Fruit fly (Drosophila melanogaster) whole organism, embryonic: ENCODE measurements around the gene Ada2a.

ENCODE experiments used
- Atf-2 ChIP-seq: fragments of 200-800 bp; sonication (Bioruptor generic); optimal IDR thresholded peaks from 2 replicates; lab custom pipeline; 2016; ENCODE audit warnings: missing biosample characterization, missing genetic modification characterization
- Atf3 ChIP-seq: fragments of 200-800 bp; sonication (Bioruptor generic); optimal IDR thresholded peaks from 3 replicates; lab custom pipeline; 2016; ENCODE audit warnings: missing biosample characterization, missing genetic modification characterization
- CG10565 ChIP-seq: fragments of 200-800 bp; sonication (Bioruptor generic); optimal IDR thresholded peaks from 3 replicates; lab custom pipeline; 2016; ENCODE audit warnings: missing biosample characterization, mild to moderate bottlenecking, missing genetic modification characterization
- CG11696 ChIP-seq: fragments of 200-800 bp; sonication (Bioruptor generic); IDR thresholded peaks from 2 replicates; pipeline ENCODE4 v1.3.6; 2022; ENCODE audit warnings: missing biosample characterization, missing genetic modification characterization
- CG13123 ChIP-seq: fragments of 200-800 bp; sonication (Bioruptor generic); optimal IDR thresholded peaks from 2 replicates; lab custom pipeline; 2016; ENCODE audit warnings: missing biosample characterization, missing genetic modification characterization
- CG13287 ChIP-seq: fragments of 200-800 bp; sonication (Bioruptor generic); IDR thresholded peaks from 2 replicates; pipeline ENCODE4 v1.3.6; 2022; ENCODE audit warnings: missing biosample characterization, missing genetic modification characterization; ENCODE audit not compliant: partially characterized antibody
- CG13775 ChIP-seq: fragments of 200-800 bp; sonication (Bioruptor generic); optimal IDR thresholded peaks from 3 replicates; lab custom pipeline; 2017; ENCODE audit warnings: missing biosample characterization, mild to moderate bottlenecking, missing genetic modification characterization
- CG17186 ChIP-seq: fragments of 200-800 bp; sonication (Bioruptor generic); optimal IDR thresholded peaks from 3 replicates; lab custom pipeline; 2017; ENCODE audit warnings: missing biosample characterization, missing genetic modification reagents, missing genetic modification characterization
- CG18011 ChIP-seq: fragments of 200-800 bp; sonication (Bioruptor generic); optimal IDR thresholded peaks from 2 replicates; lab custom pipeline; 2017; ENCODE audit warnings: missing biosample characterization, missing genetic modification characterization, mild to moderate bottlenecking, moderate library complexity, missing genotype
- CG18262 ChIP-seq: fragments of 200-800 bp; optimal IDR thresholded peaks from 3 replicates; lab custom pipeline; 2019; ENCODE audit warnings: missing biosample characterization, mild to moderate bottlenecking, missing genetic modification characterization, moderate library complexity
- CG18764 ChIP-seq: fragments of 200-800 bp; sonication (Bioruptor generic); optimal IDR thresholded peaks from 3 replicates; lab custom pipeline; 2016; ENCODE audit warnings: missing biosample characterization, missing genetic modification characterization
- CG2120 ChIP-seq: fragments of 200-800 bp; sonication (Bioruptor generic); optimal IDR thresholded peaks from 3 replicates; lab custom pipeline; 2016; ENCODE audit warnings: missing biosample characterization, missing genetic modification characterization
- CG3281 ChIP-seq: fragments of 200-800 bp; sonication (Bioruptor generic); optimal IDR thresholded peaks from 3 replicates; lab custom pipeline; 2017; ENCODE audit warnings: missing biosample characterization, mild to moderate bottlenecking, missing genetic modification characterization
- CG34224 ChIP-seq: fragments of 200-800 bp; sonication (Bioruptor generic); IDR thresholded peaks from 3 replicates; pipeline ENCODE4 v1.3.6; 2022; ENCODE audit warnings: missing biosample characterization, missing genetic modification characterization; ENCODE audit not compliant: partially characterized antibody
- CG6175 ChIP-seq: fragments of 200-800 bp; sonication (Bioruptor generic); IDR thresholded peaks from 3 replicates; pipeline ENCODE4 v1.3.6; 2022; ENCODE audit warnings: missing biosample characterization, missing genetic modification characterization
- CG7839 ChIP-seq: fragments of 200-800 bp; sonication (Bioruptor generic); optimal IDR thresholded peaks from 3 replicates; lab custom pipeline; 2018; ENCODE audit warnings: missing biosample characterization, mild to moderate bottlenecking, missing genetic modification characterization, moderate library complexity
- CG9437 ChIP-seq: fragments of 200-800 bp; sonication (Bioruptor generic); optimal IDR thresholded peaks from 2 replicates; lab custom pipeline; 2018; ENCODE audit warnings: missing biosample characterization, mild to moderate bottlenecking, missing genetic modification characterization
- CG9876 ChIP-seq: fragments of 200-800 bp; sonication (Bioruptor generic); optimal IDR thresholded peaks from 2 replicates; lab custom pipeline; 2016; ENCODE audit warnings: missing biosample characterization, missing genetic modification characterization
- Camta ChIP-seq: fragments of 200-800 bp; sonication (Bioruptor generic); optimal IDR thresholded peaks from 2 replicates; lab custom pipeline; 2016; ENCODE audit warnings: missing biosample characterization, missing genetic modification characterization
- D19B ChIP-seq: fragments of 200-800 bp; sonication (Bioruptor generic); optimal IDR thresholded peaks from 2 replicates; lab custom pipeline; 2017; ENCODE audit warnings: missing biosample characterization, mild to moderate bottlenecking, missing genetic modification characterization
- Dip2 ChIP-seq: fragments of 200-800 bp; sonication (Bioruptor generic); IDR thresholded peaks from 2 replicates; pipeline ENCODE4 v1.3.6; 2022; ENCODE audit warnings: missing biosample characterization, missing genetic modification characterization
- Drgx ChIP-seq: fragments of 200-800 bp; sonication (Bioruptor generic); IDR thresholded peaks from 2 replicates; pipeline ENCODE4 v1.3.6; 2022; ENCODE audit warnings: missing biosample characterization, missing genetic modification characterization
- Ets65A ChIP-seq: fragments of 200-800 bp; sonication (Bioruptor generic); peaks from one replicate; lab custom pipeline; 2016; ENCODE audit warnings: missing biosample characterization, missing genetic modification characterization
- Fer3 ChIP-seq: fragments of 200-800 bp; sonication (Bioruptor generic); optimal IDR thresholded peaks from 2 replicates; lab custom pipeline; 2018; ENCODE audit warnings: missing biosample characterization, mild to moderate bottlenecking, missing genetic modification characterization, moderate library complexity
- Hr39 ChIP-seq: fragments of >200 bp; optimal IDR thresholded peaks from 2 replicates; lab custom pipeline; 2017
- Jarid2 ChIP-seq: fragments of 200-800 bp; sonication (Bioruptor generic); optimal IDR thresholded peaks from 3 replicates; lab custom pipeline; 2017; ENCODE audit warnings: mild to moderate bottlenecking, missing biosample characterization, missing genetic modification reagents, missing genetic modification characterization
- MTF-1 ChIP-seq: fragments of 200-800 bp; sonication (Bioruptor generic); optimal IDR thresholded peaks from 2 replicates; lab custom pipeline; 2018; ENCODE audit warnings: missing biosample characterization, mild to moderate bottlenecking, missing genetic modification characterization, borderline replicate concordance
- Optix ChIP-seq: fragments of 200-800 bp; sonication (Bioruptor generic); IDR thresholded peaks from 3 replicates; pipeline ENCODE4 v1.3.6; 2022; ENCODE audit warnings: missing biosample characterization, missing genetic modification characterization
- Sry-β ChIP-seq: fragments of 200-800 bp; sonication (Bioruptor generic); optimal IDR thresholded peaks from 2 replicates; lab custom pipeline; 2018; ENCODE audit warnings: missing biosample characterization, mild to moderate bottlenecking, missing genetic modification characterization, moderate library complexity
- Sry-δ ChIP-seq: fragments of 200-800 bp; sonication (Bioruptor generic); optimal IDR thresholded peaks from 2 replicates; lab custom pipeline; 2016; ENCODE audit warnings: missing biosample characterization, missing genetic modification characterization
- bcd ChIP-seq: fragments of 200-800 bp; sonication (Bioruptor generic); optimal IDR thresholded peaks from 2 replicates; lab custom pipeline; 2017; ENCODE audit warnings: missing biosample characterization, mild to moderate bottlenecking, missing genetic modification characterization
- cad ChIP-seq: fragments of >200 bp; optimal IDR thresholded peaks from 2 replicates; lab custom pipeline; 2017; ENCODE audit warnings: missing biosample characterization, missing genetic modification characterization
- chm ChIP-seq: fragments of 200-800 bp; sonication (Bioruptor generic); IDR thresholded peaks from 2 replicates; pipeline ENCODE4 v1.3.6; 2022; ENCODE audit warnings: missing biosample characterization, missing genetic modification characterization
- ci ChIP-seq: fragments of 200-800 bp; sonication (Bioruptor generic); IDR thresholded peaks from 3 replicates; pipeline ENCODE4 v1.3.6; 2022; ENCODE audit warnings: missing biosample characterization, missing genetic modification characterization
- croc ChIP-seq: fragments of 200-800 bp; sonication (Bioruptor generic); conservative IDR thresholded peaks from 3 replicates; pipeline ENCODE4 v1.3.6; 2022; ENCODE audit warnings: missing biosample characterization, missing genetic modification characterization
- da ChIP-seq: fragments of 200-800 bp; sonication (Bioruptor generic); optimal IDR thresholded peaks from 2 replicates; lab custom pipeline; 2016; ENCODE audit warnings: missing biosample characterization, missing genetic modification characterization
- grn ChIP-seq: fragments of 200-800 bp; sonication (Bioruptor generic); optimal IDR thresholded peaks from 3 replicates; lab custom pipeline; 2017; ENCODE audit warnings: missing biosample characterization, missing genetic modification characterization
- gro ChIP-seq: fragments of 200-800 bp; sonication (Bioruptor generic); optimal IDR thresholded peaks from 2 replicates; lab custom pipeline; 2016; ENCODE audit warnings: missing biosample characterization, missing genetic modification characterization
- gsb ChIP-seq: fragments of 200-800 bp; sonication (Bioruptor generic); IDR thresholded peaks from 2 replicates; pipeline ENCODE4 v1.3.6; 2022; ENCODE audit warnings: missing biosample characterization, missing genetic modification characterization
- insv ChIP-seq, 2 experiments: fragments of 200-800 bp; sonication (Bioruptor generic); optimal IDR thresholded peaks; 3 replicates each; lab custom pipeline; 2016 to 2018; ENCODE audit warnings: missing biosample characterization in 2 of 2, missing genetic modification characterization in 2 of 2
- klu ChIP-seq: fragments of 200-800 bp; sonication (Bioruptor generic); IDR thresholded peaks from 2 replicates; pipeline ENCODE4 v1.3.6; 2022; ENCODE audit warnings: missing biosample characterization, missing genetic modification characterization
- lmd ChIP-seq: fragments of 200-800 bp; sonication (Bioruptor generic); IDR thresholded peaks from 2 replicates; pipeline ENCODE4 v1.3.6; 2022; ENCODE audit warnings: missing biosample characterization, missing genetic modification characterization
- nmo ChIP-seq: fragments of 200-800 bp; sonication (Bioruptor generic); optimal IDR thresholded peaks from 2 replicates; lab custom pipeline; 2018; ENCODE audit warnings: missing biosample characterization, mild to moderate bottlenecking, missing genetic modification characterization, moderate library complexity
- oc ChIP-seq: fragments of 200-800 bp; sonication (Bioruptor generic); optimal IDR thresholded peaks from 2 replicates; lab custom pipeline; 2018; ENCODE audit warnings: missing biosample characterization, mild to moderate bottlenecking, missing genetic modification characterization, moderate library complexity
- odd ChIP-seq: fragments of 200-800 bp; sonication (Bioruptor generic); optimal IDR thresholded peaks from 2 replicates; lab custom pipeline; 2017; ENCODE audit warnings: missing biosample characterization, mild to moderate bottlenecking, missing genetic modification characterization
- p53 ChIP-seq: fragments of 200-800 bp; sonication (Bioruptor generic); optimal IDR thresholded peaks from 2 replicates; lab custom pipeline; 2016; ENCODE audit warnings: missing biosample characterization, missing genetic modification characterization
- schlank ChIP-seq: fragments of 200-800 bp; sonication (Bioruptor generic); optimal IDR thresholded peaks from 2 replicates; lab custom pipeline; 2018; ENCODE audit warnings: missing biosample characterization, mild to moderate bottlenecking, missing genetic modification characterization
- ttk ChIP-seq: fragments of 200-800 bp; sonication (Bioruptor generic); IDR thresholded peaks from 2 replicates; pipeline ENCODE4 v2.1.2; 2022; ENCODE audit warnings: missing biosample characterization, missing genetic modification characterization
- tx ChIP-seq: fragments of 200-800 bp; sonication (Bioruptor generic); optimal IDR thresholded peaks from 2 replicates; lab custom pipeline; 2016; ENCODE audit warnings: missing biosample characterization, missing genetic modification characterization
- wdn ChIP-seq: fragments of 200-800 bp; sonication (Bioruptor generic); IDR thresholded peaks from 2 replicates; pipeline ENCODE4 v1.3.6; 2022; ENCODE audit warnings: missing biosample characterization, missing genetic modification characterization
- zen2 ChIP-seq: fragments of 200-800 bp; sonication (Bioruptor generic); IDR thresholded peaks from 3 replicates; pipeline ENCODE4 v1.3.6; 2022; ENCODE audit warnings: missing biosample characterization, missing genetic modification characterization; ENCODE audit not compliant: partially characterized antibody

Gene Ada2a

DNA sequence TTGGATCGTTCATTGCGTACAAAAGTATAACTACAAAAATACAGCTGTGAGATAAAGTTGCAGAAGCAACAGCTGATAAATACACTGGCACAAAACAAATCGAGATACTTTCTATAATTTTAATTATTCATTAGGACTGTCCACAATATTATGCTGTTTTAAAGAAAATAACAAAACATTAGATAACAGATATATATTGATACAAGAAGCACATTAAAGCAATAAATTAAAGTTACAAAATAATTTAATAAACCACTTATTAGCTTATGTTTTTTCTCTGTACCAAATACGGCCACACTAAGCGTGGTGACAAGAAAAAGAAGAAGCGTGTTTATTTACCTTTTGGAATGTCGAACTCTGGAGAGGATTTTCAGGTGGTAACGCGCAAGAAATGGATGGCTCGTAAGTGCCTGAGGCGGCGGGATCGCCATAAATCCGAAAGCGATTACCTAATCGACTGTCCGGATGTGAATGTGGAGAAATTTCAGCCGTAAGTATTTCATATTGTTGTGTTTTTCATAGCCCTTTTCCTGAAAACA lies 35.0 kb downstream of the Ada2a start, which contains the start of the genes CG7988 and CG7183 (continued):
- TF ChIP-seq Atf3 (peak; percentile 95), CG9876 (GFP tag; lab: Kevin White, UChicago) (peak; percentile 89), bcd (GFP tag; lab: Kevin White, UChicago) (peak; percentile 96), CG34224 (GFP tag; lab: Robert Waterston, UW) (no peak), croc (peak; percentile 98), MTF-1 (GFP tag; lab: Kevin White, UChicago) (peak; percentile 84), CG7839 (tag; lab: Kevin White, UChicago) (peak; percentile 99), gsb (GFP tag; lab: Robert Waterston, UW) (peak; percentile 94), CG18764 (GFP tag; lab: Kevin White, UChicago) (peak; percentile 96), CG6175 (GFP tag; lab: Robert Waterston, UW) (peak; percentile 93), CG2120 (GFP tag; lab: Kevin White, UChicago) (peak; percentile 98), Atf-2 (peak; percentile 96), Optix (GFP tag; lab: Robert Waterston, UW) (no peak), Dip2 (peak; percentile 65), Sry-β (GFP tag; lab: Kevin White, UChicago) (peak; percentile 65), CG13123 (GFP tag; lab: Kevin White, UChicago) (peak; percentile 97), zen2 (GFP tag; lab: Robert Waterston, UW) (no peak), D19B (GFP tag; lab: Kevin White, UChicago) (peak; percentile 79), lmd (GFP tag; lab: Robert Waterston, UW) (peak; percentile 99), CG11696 (GFP tag; lab: Robert Waterston, UW) (peak; percentile 93), Hr39 (lab: Kevin White, UChicago) (no peak), CG3281 (GFP tag; lab: Kevin White, UChicago) (peak; percentile 91), tx (GFP tag; lab: Kevin White, UChicago) (peak; percentile 93), oc (tag; lab: Kevin White, UChicago) (peak; percentile 98), Jarid2 (peak; percentile 77), wdn (GFP tag; lab: Robert Waterston, UW) (peak; percentile 96), ci (peak; percentile 97), schlank (peak; percentile 85), CG10565 (GFP tag; lab: Kevin White, UChicago) (peak; percentile 87), insv (GFP tag; optimal IDR thresholded peaks at IDR 0.05; lab: Kevin White, UChicago) (peak in 1 of 2 experiments; percentile 70), CG13775 (GFP tag; lab: Kevin White, UChicago) (peak; percentile 98), nmo (GFP tag; lab: Kevin White, UChicago) (peak; percentile 99), CG18011 (GFP tag; lab: Kevin White, UChicago) (peak; percentile 88), CG9437 (GFP tag; lab: Kevin White, UChicago) (peak; percentile 95), Drgx (GFP tag; lab: Robert Waterston, UW) (peak; percentile 98), chm (GFP tag; lab: Robert Waterston, UW) (peak; percentile 97), CG18262 (tag; lab: Kevin White, UChicago) (peak; percentile 99), CG13287 (GFP tag; lab: Robert Waterston, UW) (peak; percentile 48; the same call in 1 of the 2 replicates), Sry-δ (GFP tag; lab: Kevin White, UChicago) (peak; percentile 68), klu (GFP tag; lab: Robert Waterston, UW) (peak; percentile 97), ttk (GFP tag; lab: Robert Waterston, UW) (peak; percentile 99), gro (GFP tag; lab: Kevin White, UChicago) (peak; percentile 86), Ets65A (GFP tag; lab: Kevin White, UChicago) (peak; percentile 97), p53 (GFP tag; lab: Kevin White, UChicago) (peak; percentile 70), CG17186 (GFP tag; lab: Kevin White, UChicago) (peak; percentile 80), odd (no peak), grn (GFP tag; lab: Kevin White, UChicago) (no peak), Fer3 (tag; lab: Kevin White, UChicago) (peak; percentile 98), cad (no peak), Camta (GFP tag; lab: Kevin White, UChicago) (peak; percentile 96), da (GFP tag; lab: Kevin White, UChicago) (peak; percentile 83)
